Worm (Caenorhabditis elegans) whole organism, L4 larva: Measurements from ENCODE around the gene F55F10.3.

Experiments
- daf-19 ChIP-seq: fragments of 200-800 bp; sonication (Bioruptor generic); conservative IDR thresholded peaks from 2 replicates; pipeline ENCODE4 v1.3.6; 2022; ENCODE audit warnings: missing genetic modification characterization, missing compliant biosample characterization
- nhr-10 ChIP-seq: fragments of 150-350 bp; optimal IDR thresholded peaks from 2 replicates; lab custom pipeline; 2014; ENCODE audit warnings: missing biosample characterization, missing genetic modification characterization
- skn-1 ChIP-seq: fragments of 150-350 bp; optimal IDR thresholded peaks from 2 replicates; lab custom pipeline; 2014; ENCODE audit warnings: missing biosample characterization, missing genetic modification characterization
- zag-1 ChIP-seq: fragments of 150-350 bp; optimal IDR thresholded peaks from 2 replicates; lab custom pipeline; 2014; ENCODE audit warnings: missing biosample characterization, missing genetic modification characterization

DNA sequence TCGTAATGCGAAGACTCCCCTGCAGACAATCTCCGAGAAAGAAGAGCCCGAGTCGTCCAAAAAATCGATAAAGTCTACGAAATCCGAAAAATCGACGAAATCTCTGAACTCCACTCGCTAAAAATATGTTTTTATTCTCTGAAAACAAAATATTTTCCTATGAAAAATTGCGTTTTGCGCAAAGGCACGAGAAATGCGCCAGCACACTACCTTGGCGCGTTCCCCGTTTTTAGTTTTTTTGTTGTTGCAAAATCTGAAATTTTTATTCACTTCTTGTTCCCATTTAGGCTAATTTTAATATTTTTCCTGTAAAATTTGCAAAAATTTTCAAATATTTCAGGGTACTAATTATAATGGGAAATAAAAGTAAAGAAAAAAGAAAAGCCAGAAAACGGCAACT is 744 bp downstream of the F55F10.3 start, which contains the start of gene F55F10.1:
- no peak for TF ChIP-seq zag-1 (tag; lab: Kevin White, UChicago)
- no peak for TF ChIP-seq daf-19 (GFP tag; lab: Robert Waterston, UW)
- TF ChIP-seq skn-1, result no peak
- TF ChIP-seq nhr-10 (tag; lab: Kevin White, UChicago), result no peak
